Worm (Caenorhabditis elegans): Measurements from ENCODE around the gene Y102E9.6.

The Y102E9.6 gene

DNA sequence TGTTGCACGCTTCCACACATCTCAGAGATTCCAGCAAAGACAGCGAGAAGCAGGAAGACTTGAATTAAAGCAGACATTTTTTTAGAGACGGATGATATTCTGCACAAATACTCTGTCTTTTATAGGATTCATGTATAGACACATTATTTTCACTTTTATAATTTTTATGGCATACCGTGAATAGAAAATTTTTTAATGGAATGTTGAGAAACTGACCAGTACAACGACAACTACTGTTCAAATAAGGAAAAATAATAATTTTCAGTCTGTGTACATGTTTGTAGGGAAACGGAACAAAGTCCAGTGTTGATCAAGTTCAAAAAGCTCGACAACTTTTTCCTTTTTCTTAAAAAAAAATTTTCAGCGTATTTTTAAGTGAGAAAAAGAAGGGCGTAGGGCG lies at the start of gene Y102E9.6:
Gene Y102E9.6 (minus strand): TSS at position 101 of the 400 bp plus-strand sequence.
- no peak for TF ChIP-seq ceh-36 (tag; optimal IDR thresholded peaks at IDR 0.05)
- no peak for TF ChIP-seq scrt-1 (GFP tag; IDR thresholded peaks at IDR 0.05)
- TF ChIP-seq tra-4 (tag; optimal IDR thresholded peaks at IDR 0.05), result no peak
- TF ChIP-seq hnd-1 (tag; optimal IDR thresholded peaks at IDR 0.05), result no peak
- no peak for TF ChIP-seq B0310.2 (tag; optimal IDR thresholded peaks at IDR 0.05)
- TF ChIP-seq ama-1 (optimal IDR thresholded peaks at IDR 0.05), result no peak
- no peak for TF ChIP-seq F13C5.2 (tag; optimal IDR thresholded peaks at IDR 0.05)
- no peak for TF ChIP-seq tbx-11 (GFP tag; IDR thresholded peaks at IDR 0.05)

ce11 chrIII:6756769-6757168 lies 20.3 kb upstream of the Y102E9.6 start:
- TF ChIP-seq B0310.2 (tag; optimal IDR thresholded peaks at IDR 0.05), result no peak
- no peak for TF ChIP-seq hmg-4 (GFP tag; optimal IDR thresholded peaks at IDR 0.05)
- TF ChIP-seq tra-4 (tag; optimal IDR thresholded peaks at IDR 0.05), result no peak

DNA sequence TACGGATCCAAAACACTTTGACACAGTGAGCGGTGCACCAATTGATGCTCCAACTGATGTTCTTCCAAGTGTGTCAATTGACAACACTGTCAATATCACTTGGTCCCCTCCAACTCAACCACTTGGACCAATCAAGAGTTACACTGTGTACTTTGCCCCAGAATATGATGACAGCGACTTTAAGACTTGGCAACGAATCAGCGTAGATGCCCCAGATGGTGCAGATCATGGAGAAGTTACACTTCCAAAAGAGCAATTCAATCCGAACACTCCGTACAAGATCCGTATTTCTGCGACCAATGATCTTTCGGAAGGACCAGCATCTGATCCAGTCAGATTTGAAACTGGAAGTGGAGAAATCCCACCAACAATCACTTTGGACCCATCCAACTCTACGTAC lies 16.1 kb upstream of the Y102E9.6 start:
- TF ChIP-seq pes-1 (GFP tag; IDR thresholded peaks at IDR 0.05), result no peak
- TF ChIP-seq hmg-4 (GFP tag; optimal IDR thresholded peaks at IDR 0.05), result no peak
- TF ChIP-seq hnd-1 (tag; optimal IDR thresholded peaks at IDR 0.05), result no peak
- no peak for TF ChIP-seq F13C5.2 (tag; optimal IDR thresholded peaks at IDR 0.05)
- no peak for TF ChIP-seq tbx-37 (GFP tag; conservative IDR thresholded peaks at IDR 0.05)
- no peak for TF ChIP-seq flt-1 (GFP tag; IDR thresholded peaks at IDR 0.05)
- no peak for TF ChIP-seq tra-4 (tag; optimal IDR thresholded peaks at IDR 0.05)
- no peak for TF ChIP-seq B0310.2 (tag; optimal IDR thresholded peaks at IDR 0.05)
- no peak for TF ChIP-seq ets-7 (tag; optimal IDR thresholded peaks at IDR 0.05)
- no peak for TF ChIP-seq ceh-36 (tag; optimal IDR thresholded peaks at IDR 0.05)
- TF ChIP-seq ceh-13 (GFP tag; optimal IDR thresholded peaks at IDR 0.05), result no peak
- TF ChIP-seq aly-1 (tag; optimal IDR thresholded peaks at IDR 0.05), result no peak

DNA sequence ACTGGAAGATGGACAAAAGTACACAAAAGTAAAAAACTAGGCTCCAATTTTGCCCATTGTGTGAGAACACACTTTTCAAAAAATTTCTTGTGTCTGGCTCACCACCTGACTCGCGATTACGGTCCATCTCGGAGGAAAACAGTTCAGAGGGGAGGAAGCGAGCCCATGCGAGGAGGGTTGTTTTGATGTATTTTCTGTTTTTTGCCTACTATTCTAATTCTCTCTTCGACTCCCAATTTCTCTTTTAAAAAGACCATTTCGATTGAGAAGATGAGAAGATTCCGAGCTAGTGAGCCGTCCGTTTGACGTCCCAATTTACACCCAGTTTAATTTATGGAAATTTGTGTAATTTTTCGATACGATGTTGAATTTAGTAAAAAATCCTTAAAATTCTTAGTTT lies 10.2 kb upstream of the Y102E9.6 start:
- TF ChIP-seq hnd-1 (tag; optimal IDR thresholded peaks at IDR 0.05), result no peak
- TF ChIP-seq hmbx-1 (tag; optimal IDR thresholded peaks at IDR 0.05), result no peak
- TF ChIP-seq B0310.2 (tag; optimal IDR thresholded peaks at IDR 0.05), result no peak
- TF ChIP-seq ceh-36 (tag; optimal IDR thresholded peaks at IDR 0.05), result no peak
- no peak for TF ChIP-seq sea-1 (GFP tag; conservative IDR thresholded peaks at IDR 0.05)
- TF ChIP-seq ama-1 (optimal IDR thresholded peaks at IDR 0.05), result no peak
- TF ChIP-seq ets-7 (tag; optimal IDR thresholded peaks at IDR 0.05), result no peak
- no peak for TF ChIP-seq tra-4 (tag; optimal IDR thresholded peaks at IDR 0.05)
- TF ChIP-seq tbx-37 (GFP tag; conservative IDR thresholded peaks at IDR 0.05), result no peak
- TF ChIP-seq aly-1 (tag; optimal IDR thresholded peaks at IDR 0.05), result no peak
- no peak for TF ChIP-seq ceh-13 (GFP tag; optimal IDR thresholded peaks at IDR 0.05)
- no peak for TF ChIP-seq F13C5.2 (tag; optimal IDR thresholded peaks at IDR 0.05)
- TF ChIP-seq tbx-11 (GFP tag; IDR thresholded peaks at IDR 0.05), result no peak
- no peak for TF ChIP-seq scrt-1 (GFP tag; IDR thresholded peaks at IDR 0.05)
- no peak for TF ChIP-seq hmg-4 (GFP tag; optimal IDR thresholded peaks at IDR 0.05)
- TF ChIP-seq pes-1 (GFP tag; IDR thresholded peaks at IDR 0.05), result no peak
- TF ChIP-seq flt-1 (GFP tag; IDR thresholded peaks at IDR 0.05), result no peak

DNA sequence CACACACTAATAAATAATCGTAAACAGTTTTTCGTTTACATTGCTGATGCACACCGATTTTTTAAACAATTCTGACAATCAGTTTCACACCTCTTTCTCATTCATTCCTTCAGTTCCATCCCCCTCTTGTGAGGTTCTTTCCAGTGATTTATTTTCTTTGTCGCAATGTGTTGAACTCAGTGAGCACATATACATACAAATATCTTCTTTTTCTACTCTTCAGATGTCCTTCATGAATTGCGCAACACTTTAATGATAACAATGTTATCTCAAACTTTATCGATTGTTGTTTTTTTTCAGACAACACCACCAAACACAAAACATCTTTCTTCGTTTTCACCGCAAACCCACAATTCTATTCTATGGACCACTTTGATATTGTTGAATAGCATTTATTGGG lies 9.5 kb upstream of the Y102E9.6 start, which contains the start of gene dig-1:
Gene dig-1 (plus strand): TSS at position 301 of the 400 bp plus-strand sequence.
- TF ChIP-seq flt-1 (GFP tag; IDR thresholded peaks at IDR 0.05) (no peak), sea-1 (GFP tag; conservative IDR thresholded peaks at IDR 0.05) (no peak), hmbx-1 (tag; optimal IDR thresholded peaks at IDR 0.05) (no peak), ceh-13 (GFP tag; optimal IDR thresholded peaks at IDR 0.05) (no peak), ets-7 (tag; optimal IDR thresholded peaks at IDR 0.05) (no peak), scrt-1 (GFP tag; IDR thresholded peaks at IDR 0.05) (no peak), aly-1 (tag; optimal IDR thresholded peaks at IDR 0.05) (no peak), hmg-4 (GFP tag; optimal IDR thresholded peaks at IDR 0.05) (no peak), B0310.2 (tag; optimal IDR thresholded peaks at IDR 0.05) (no peak), F13C5.2 (tag; optimal IDR thresholded peaks at IDR 0.05) (no peak), tra-4 (tag; optimal IDR thresholded peaks at IDR 0.05) (no peak), ama-1 (optimal IDR thresholded peaks at IDR 0.05) (no peak), pes-1 (GFP tag; IDR thresholded peaks at IDR 0.05) (no peak), hnd-1 (tag; optimal IDR thresholded peaks at IDR 0.05) (no peak), tbx-11 (GFP tag; IDR thresholded peaks at IDR 0.05) (no peak), tbx-37 (GFP tag; conservative IDR thresholded peaks at IDR 0.05) (no peak), ceh-36 (tag; optimal IDR thresholded peaks at IDR 0.05) (no peak)

DNA sequence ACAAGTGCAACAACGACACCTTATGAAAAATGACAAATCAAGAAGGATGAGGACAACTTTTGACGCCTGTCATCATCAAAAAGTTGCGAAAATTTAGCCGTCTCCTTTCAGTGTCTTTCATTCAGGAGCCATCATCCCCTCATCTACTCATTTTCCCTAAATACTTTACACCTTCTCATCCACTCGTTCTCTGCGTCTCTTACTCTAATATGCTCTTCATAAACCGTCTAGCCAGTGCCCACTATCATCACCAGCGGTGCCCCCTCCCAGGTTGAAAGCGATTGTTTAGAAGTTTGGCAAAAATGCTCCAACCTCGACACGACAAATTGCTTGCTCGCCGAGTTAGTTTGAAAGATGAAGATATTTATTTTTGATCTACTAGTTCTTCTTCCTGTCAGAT lies 6.1 kb upstream of the Y102E9.6 start:
- TF ChIP-seq B0310.2 (tag; optimal IDR thresholded peaks at IDR 0.05) (no peak), hmbx-1 (tag; optimal IDR thresholded peaks at IDR 0.05) (no peak), flt-1 (GFP tag; IDR thresholded peaks at IDR 0.05) (no peak), F13C5.2 (tag; optimal IDR thresholded peaks at IDR 0.05) (no peak)

- TF ChIP-seq pes-1 (GFP tag; IDR thresholded peaks at IDR 0.05) (no peak), sea-1 (GFP tag; conservative IDR thresholded peaks at IDR 0.05) (no peak), tbx-37 (GFP tag; conservative IDR thresholded peaks at IDR 0.05) (no peak)
Observed at ce11 chrIII:6740072-6740471, 3.6 kb upstream of the Y102E9.6 start.

- TF ChIP-seq ets-7 (tag; optimal IDR thresholded peaks at IDR 0.05) (no peak), flt-1 (GFP tag; IDR thresholded peaks at IDR 0.05) (no peak), B0310.2 (tag; optimal IDR thresholded peaks at IDR 0.05) (no peak), aly-1 (tag; optimal IDR thresholded peaks at IDR 0.05) (no peak), hnd-1 (tag; optimal IDR thresholded peaks at IDR 0.05) (no peak), sea-1 (GFP tag; conservative IDR thresholded peaks at IDR 0.05) (no peak), ceh-13 (GFP tag; optimal IDR thresholded peaks at IDR 0.05) (no peak), tbx-11 (GFP tag; IDR thresholded peaks at IDR 0.05) (no peak), pes-1 (GFP tag; IDR thresholded peaks at IDR 0.05) (no peak), tra-4 (tag; optimal IDR thresholded peaks at IDR 0.05) (no peak), ceh-36 (tag; optimal IDR thresholded peaks at IDR 0.05) (no peak), ama-1 (optimal IDR thresholded peaks at IDR 0.05) (no peak), hmbx-1 (tag; optimal IDR thresholded peaks at IDR 0.05) (no peak), F13C5.2 (tag; optimal IDR thresholded peaks at IDR 0.05) (no peak), tbx-37 (GFP tag; conservative IDR thresholded peaks at IDR 0.05) (no peak)
Observed at ce11 chrIII:6736971-6737370, 505 bp upstream of the Y102E9.6 start, which contains the start of gene K07E12.2. TSS of gene K07E12.2 (plus strand) at chrIII:6737271.

All from whole organism, early embryonic.